Fruit fly (Drosophila melanogaster) whole organism, embryonic: ENCODE measurements around the gene ics.

Experiments
- CG1603 ChIP-seq: fragments of 200-800 bp; sonication (Bioruptor generic); optimal IDR thresholded peaks from 2 replicates; lab custom pipeline; 2019; ENCODE audit warnings: missing biosample characterization, mild to moderate bottlenecking, missing genetic modification characterization, moderate library complexity
- CG17359 ChIP-seq: fragments of 200-800 bp; sonication (Bioruptor generic); optimal IDR thresholded peaks from 3 replicates; lab custom pipeline; 2018; ENCODE audit warnings: missing biosample characterization, mild to moderate bottlenecking, missing genetic modification characterization, moderate library complexity
- CG31388 ChIP-seq: fragments of 200-800 bp; sonication (Bioruptor generic); optimal IDR thresholded peaks from 2 replicates; lab custom pipeline; 2016; ENCODE audit warnings: missing biosample characterization, missing genetic modification characterization
- CG7987 ChIP-seq: fragments of 200-800 bp; sonication (Bioruptor generic); optimal IDR thresholded peaks from 2 replicates; lab custom pipeline; 2018; ENCODE audit warnings: missing biosample characterization, mild to moderate bottlenecking, missing genetic modification characterization, moderate library complexity
- Doc3 ChIP-seq: fragments of 200-800 bp; sonication (Bioruptor generic); IDR thresholded peaks from 3 replicates; pipeline ENCODE4 v1.3.6; 2022; ENCODE audit warnings: missing biosample characterization, missing genetic modification characterization; ENCODE audit not compliant: partially characterized antibody
- MESR4 ChIP-seq: fragments of 200-800 bp; sonication (Bioruptor generic); optimal IDR thresholded peaks from 2 replicates; lab custom pipeline; 2018; ENCODE audit warnings: missing biosample characterization, mild to moderate bottlenecking, missing genetic modification characterization, moderate library complexity
- Mes4 ChIP-seq: fragments of 200-800 bp; sonication (Bioruptor generic); optimal IDR thresholded peaks from 2 replicates; lab custom pipeline; 2016; ENCODE audit warnings: missing biosample characterization, missing genetic modification characterization
- Stat92E ChIP-seq, 3 experiments: fragments of >200 bp in 2 of 3; fragments of 200-800 bp in 1 of 3; sonication (Bioruptor generic) in 1 of 3; optimal IDR thresholded peaks; 2 replicates each; lab custom pipeline; 2017 to 2019; ENCODE audit warnings: missing biosample characterization in 3 of 3, missing genetic modification characterization in 3 of 3, mild to moderate bottlenecking in 1 of 3, moderate library complexity in 1 of 3
- exex ChIP-seq: fragments of 200-800 bp; sonication (Bioruptor generic); optimal IDR thresholded peaks from 4 replicates; lab custom pipeline; 2018; ENCODE audit warnings: missing biosample characterization, mild to moderate bottlenecking, missing genetic modification characterization, moderate library complexity
- lola ChIP-seq, 3 experiments: fragments of >200 bp in 2 of 3; fragments of 200-800 bp in 1 of 3; sonication (Bioruptor generic) in 1 of 3; optimal IDR thresholded peaks; 2 replicates each; lab custom pipeline; 2017 to 2019; ENCODE audit warnings: missing biosample characterization in 3 of 3, missing genetic modification characterization in 3 of 3, mild to moderate bottlenecking in 1 of 3, moderate library complexity in 1 of 3
- oc ChIP-seq: fragments of 200-800 bp; sonication (Bioruptor generic); optimal IDR thresholded peaks from 2 replicates; lab custom pipeline; 2018; ENCODE audit warnings: missing biosample characterization, mild to moderate bottlenecking, missing genetic modification characterization, moderate library complexity
- wor ChIP-seq: fragments of 200-800 bp; sonication (Bioruptor generic); IDR thresholded peaks from 2 replicates; pipeline ENCODE4 v1.3.6; 2022; ENCODE audit warnings: missing biosample characterization, missing genetic modification characterization

DNA sequence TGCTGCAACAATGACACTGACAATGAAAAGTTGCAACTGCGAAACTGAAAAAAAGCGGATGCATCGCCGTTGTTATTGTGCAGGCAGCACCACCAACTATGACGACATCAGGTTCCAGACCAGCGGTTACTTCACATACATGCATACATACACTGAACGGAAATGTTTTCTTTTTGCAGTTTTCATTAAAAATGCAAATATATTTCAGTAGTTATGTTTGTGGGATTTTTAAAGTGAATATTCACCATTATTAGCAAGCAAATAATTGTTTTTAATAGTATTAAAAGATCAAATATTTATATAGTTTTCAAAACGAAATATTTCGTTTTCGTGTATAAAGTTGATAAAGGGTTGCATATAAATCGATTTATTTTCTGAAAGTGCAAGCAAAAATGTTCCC is 30.5 kb downstream of the ics start:
- TF ChIP-seq CG1603 (no peak), CG7987 (GFP tag; lab: Kevin White, UChicago) (no peak), Mes4 (GFP tag; lab: Kevin White, UChicago) (no peak), oc (tag; lab: Kevin White, UChicago) (no peak), CG31388 (GFP tag; lab: Kevin White, UChicago) (no peak), wor (GFP tag; lab: Robert Waterston, UW) (no peak), Stat92E (GFP tag; optimal IDR thresholded peaks at IDR 0.05; lab: Kevin White, UChicago) (no peak), CG17359 (tag; lab: Kevin White, UChicago) (no peak), MESR4 (GFP tag; lab: Kevin White, UChicago) (no peak), exex (tag; lab: Kevin White, UChicago) (no peak), lola (GFP tag; optimal IDR thresholded peaks at IDR 0.05; lab: Kevin White, UChicago) (no peak), Doc3 (GFP tag; lab: Robert Waterston, UW) (no peak)
